Worm (Caenorhabditis elegans): ENCODE data around the gene ZK829.1.

ce11 chrIV:11945621-11946020 lies 3.4 kb upstream of the ZK829.1 start, which contains the start of gene ZK829.3:
- TF ChIP-seq fos-1 (tag; optimal IDR thresholded peaks at IDR 0.05) = no peak
- TF ChIP-seq snpc-4 (tag; optimal IDR thresholded peaks at IDR 0.05) = no peak
- no peak for TF ChIP-seq nhr-237 (tag; optimal IDR thresholded peaks at IDR 0.05)
- TF ChIP-seq nhr-10 (tag; optimal IDR thresholded peaks at IDR 0.05) = no peak
- TF ChIP-seq unc-55 (GFP tag; optimal IDR thresholded peaks at IDR 0.05) = no peak
- no peak for TF ChIP-seq aly-2 (tag; optimal IDR thresholded peaks at IDR 0.05)
- TF ChIP-seq F13H6.1 (tag; optimal IDR thresholded peaks at IDR 0.05) = no peak
- no peak for TF ChIP-seq blmp-1 (tag; optimal IDR thresholded peaks at IDR 0.05; ENCODE audit: insufficient read depth)
- no peak for TF ChIP-seq unc-62 (GFP tag; optimal IDR thresholded peaks at IDR 0.05)
- no peak for TF ChIP-seq R02D3.7 (tag; optimal IDR thresholded peaks at IDR 0.05)
- TF ChIP-seq egl-27 (tag; optimal IDR thresholded peaks at IDR 0.05) = no peak
